Worm (Caenorhabditis elegans): Measurements from ENCODE around the gene cutl-1.
A peak's percentile ranks its signal among the peaks of the same experiment; 100 is the strongest.

Gene cutl-1

DNA sequence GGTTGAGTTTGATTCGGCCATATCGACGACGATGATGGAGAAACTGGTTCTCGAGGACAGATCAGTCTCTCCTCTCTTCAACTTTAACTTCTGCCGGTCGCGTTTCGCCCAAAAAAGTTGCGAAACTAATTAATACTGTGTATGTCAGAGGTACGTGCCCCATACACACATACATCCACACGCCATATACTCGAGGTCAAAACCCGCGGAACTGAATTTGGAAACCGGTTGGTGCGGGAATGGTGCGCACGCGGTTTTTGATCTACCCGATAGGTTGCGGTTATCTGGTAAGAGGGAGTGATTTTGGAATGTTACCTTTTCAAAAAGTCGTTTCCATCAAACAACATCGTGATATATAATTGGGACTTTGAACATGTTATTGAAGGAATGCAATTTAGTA, 25.7 kb downstream of the cutl-1 start, which contains the start of gene ifbp-1:
TSS of gene ifbp-1 (minus strand) at position 85 of the 400 bp plus-strand sequence.
- TF ChIP-seq hlh-1 (tag; optimal IDR thresholded peaks at IDR 0.05) = no peak
- no peak for TF ChIP-seq unc-39 (tag; optimal IDR thresholded peaks at IDR 0.05)
- no peak for TF ChIP-seq M03D4.4 (tag; optimal IDR thresholded peaks at IDR 0.05)
- TF ChIP-seq elt-1 (tag; optimal IDR thresholded peaks at IDR 0.05; ENCODE audit: borderline replicate concordance, insufficient read depth) = no peak
- TF ChIP-seq mep-1 (tag; optimal IDR thresholded peaks at IDR 0.05) = no peak
- TF ChIP-seq sem-2 (GFP tag; optimal IDR thresholded peaks at IDR 0.05) = no peak
- no peak for TF ChIP-seq nhr-12 (tag; optimal IDR thresholded peaks at IDR 0.05)
- TF ChIP-seq unc-62 (GFP tag; optimal IDR thresholded peaks at IDR 0.05) = no peak
- no peak for TF ChIP-seq drap-1 (GFP tag; optimal IDR thresholded peaks at IDR 0.05)
- TF ChIP-seq ham-2 (GFP tag; optimal IDR thresholded peaks at IDR 0.05) = no peak
- no peak for TF ChIP-seq snpc-4 (tag; optimal IDR thresholded peaks at IDR 0.05)
- TF ChIP-seq nhr-28 (tag; optimal IDR thresholded peaks at IDR 0.05) = no peak

DNA sequence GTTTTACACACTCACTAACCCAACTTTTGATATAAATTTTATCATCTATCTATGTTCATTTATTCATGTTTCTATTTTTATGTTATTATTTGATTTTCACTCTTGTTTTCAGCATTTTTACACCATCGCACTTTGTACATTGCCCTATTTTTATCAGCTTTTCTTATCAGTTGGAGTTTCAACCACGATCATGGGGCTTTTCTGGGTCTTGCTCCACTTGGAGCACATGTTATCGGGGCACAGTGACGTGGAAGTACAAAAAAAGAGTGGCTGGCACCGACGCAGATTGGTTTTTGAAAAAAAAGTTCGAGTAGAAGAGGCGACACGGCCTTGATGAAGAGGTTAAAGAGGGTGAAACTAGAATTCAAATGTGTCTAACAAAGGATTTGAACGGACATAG, 28.8 kb downstream of the cutl-1 start:
- TF ChIP-seq drap-1 (GFP tag; optimal IDR thresholded peaks at IDR 0.05) = no peak
- TF ChIP-seq bed-3 (GFP tag; optimal IDR thresholded peaks at IDR 0.05) = no peak
- no peak for TF ChIP-seq lin-13 (tag; optimal IDR thresholded peaks at IDR 0.05)
- no peak for TF ChIP-seq blmp-1 (tag; optimal IDR thresholded peaks at IDR 0.05)
- no peak for TF ChIP-seq unc-120 (tag; optimal IDR thresholded peaks at IDR 0.05; ENCODE audit: poor library complexity, severe bottlenecking)

DNA sequence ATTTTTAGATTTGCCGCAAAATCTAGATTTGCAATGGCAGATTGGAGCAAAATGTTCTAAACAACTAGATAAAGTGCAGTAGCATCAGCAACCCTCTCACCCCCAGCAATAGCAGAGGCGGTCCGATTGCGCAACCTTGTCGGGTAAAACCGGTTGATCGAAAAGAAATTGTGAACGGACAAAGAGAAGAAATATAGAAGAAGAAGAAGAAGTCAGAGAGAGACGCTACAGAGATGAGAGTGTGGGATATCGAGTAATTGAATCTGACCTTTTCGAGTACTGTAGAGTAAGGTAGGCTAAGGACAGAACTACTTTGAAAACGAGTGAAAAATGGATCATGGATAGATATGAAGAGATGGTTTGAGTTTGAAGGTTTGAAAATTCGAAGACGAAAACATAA, 30.1 kb downstream of the cutl-1 start:
- TF ChIP-seq nhr-12 (tag; optimal IDR thresholded peaks at IDR 0.05) (no peak), elt-3 (tag; optimal IDR thresholded peaks at IDR 0.05) (no peak), ztf-11 (tag; optimal IDR thresholded peaks at IDR 0.05) (no peak), zip-8 (tag; optimal IDR thresholded peaks at IDR 0.05) (peak; percentile 62), M03D4.4 (tag; optimal IDR thresholded peaks at IDR 0.05) (no peak), ces-1 (GFP tag; optimal IDR thresholded peaks at IDR 0.05) (no peak)

DNA sequence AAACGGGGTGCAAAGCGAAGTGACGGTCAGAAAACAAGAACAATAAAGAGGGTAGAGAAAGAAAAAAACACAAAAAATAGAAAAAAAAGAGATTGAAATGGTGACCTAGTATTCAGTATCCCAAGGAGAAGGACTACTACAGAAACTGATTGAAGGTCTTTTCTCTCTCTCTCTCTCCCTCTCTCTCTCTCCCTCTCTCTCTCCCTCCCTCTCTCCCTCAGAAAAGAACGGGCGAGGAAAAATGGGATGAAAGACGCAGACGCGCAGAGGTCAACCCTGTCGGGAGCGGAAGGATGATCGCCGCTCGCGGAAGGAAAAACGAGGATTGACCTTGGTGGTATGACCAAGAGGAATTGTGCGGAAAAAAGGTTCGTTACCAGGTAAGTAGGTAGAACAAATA, 31.4 kb downstream of the cutl-1 start:
- TF ChIP-seq elt-1 (tag; optimal IDR thresholded peaks at IDR 0.05; ENCODE audit: borderline replicate concordance, insufficient read depth) (no peak), unc-120 (tag; optimal IDR thresholded peaks at IDR 0.05; ENCODE audit: poor library complexity, severe bottlenecking) (peak; percentile 43)

DNA sequence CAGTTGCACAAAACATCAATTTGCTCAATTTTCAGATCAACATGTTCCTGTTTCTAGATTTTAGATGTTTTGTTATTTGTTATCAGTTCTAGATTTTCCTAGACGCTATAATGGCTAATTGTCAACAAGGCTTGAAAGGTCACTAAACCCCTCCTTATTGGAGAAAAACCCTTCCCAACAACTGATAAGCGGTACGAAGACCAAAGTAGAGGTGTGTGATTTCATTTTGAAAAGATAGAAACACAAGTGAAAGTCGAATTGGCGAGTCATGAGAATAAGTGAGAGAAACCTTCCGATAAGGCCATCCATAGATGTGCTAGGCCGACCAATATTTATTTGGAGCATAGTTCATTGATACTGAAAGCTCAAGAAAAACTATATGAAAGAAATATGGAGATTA, 32.3 kb downstream of the cutl-1 start:
- no peak for TF ChIP-seq nhr-28 (tag; optimal IDR thresholded peaks at IDR 0.05)
- TF ChIP-seq elt-3 (tag; optimal IDR thresholded peaks at IDR 0.05) = no peak
- TF ChIP-seq hlh-1 (tag; optimal IDR thresholded peaks at IDR 0.05) = no peak
- TF ChIP-seq flh-1 (GFP tag; optimal IDR thresholded peaks at IDR 0.05) = no peak
- TF ChIP-seq lsy-2 (tag; optimal IDR thresholded peaks at IDR 0.05) = no peak

DNA sequence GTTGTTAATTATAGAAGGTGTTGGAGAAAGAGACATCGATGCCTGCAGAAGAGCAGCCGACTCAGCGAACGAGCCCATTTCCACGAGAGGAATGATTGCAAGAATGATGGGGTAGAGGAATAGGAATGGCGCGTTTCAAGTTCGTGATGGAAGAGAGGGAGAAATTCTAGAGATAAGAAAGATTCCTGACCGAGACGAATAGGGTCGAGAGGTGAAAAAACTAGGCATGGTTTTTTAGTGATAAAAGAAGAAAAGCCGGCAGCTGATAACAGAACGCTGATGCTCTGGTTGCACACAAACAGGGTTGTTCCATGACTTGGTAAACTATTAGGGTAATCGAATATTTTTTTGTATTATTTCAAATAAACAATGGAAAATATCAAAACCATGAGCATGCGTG, 33.1 kb downstream of the cutl-1 start:
- TF ChIP-seq flh-1 (GFP tag; optimal IDR thresholded peaks at IDR 0.05) (no peak), sptf-1 (tag; optimal IDR thresholded peaks at IDR 0.05) (no peak), mab-5 (tag; optimal IDR thresholded peaks at IDR 0.05) (no peak), elt-1 (tag; optimal IDR thresholded peaks at IDR 0.05; ENCODE audit: borderline replicate concordance, insufficient read depth) (no peak), mep-1 (tag; optimal IDR thresholded peaks at IDR 0.05) (no peak), nhr-12 (tag; optimal IDR thresholded peaks at IDR 0.05) (no peak), ceh-83 (GFP tag; optimal IDR thresholded peaks at IDR 0.05) (no peak), lin-13 (tag; optimal IDR thresholded peaks at IDR 0.05) (no peak), drap-1 (GFP tag; optimal IDR thresholded peaks at IDR 0.05) (no peak), unc-120 (tag; optimal IDR thresholded peaks at IDR 0.05; ENCODE audit: poor library complexity, severe bottlenecking) (no peak)

DNA sequence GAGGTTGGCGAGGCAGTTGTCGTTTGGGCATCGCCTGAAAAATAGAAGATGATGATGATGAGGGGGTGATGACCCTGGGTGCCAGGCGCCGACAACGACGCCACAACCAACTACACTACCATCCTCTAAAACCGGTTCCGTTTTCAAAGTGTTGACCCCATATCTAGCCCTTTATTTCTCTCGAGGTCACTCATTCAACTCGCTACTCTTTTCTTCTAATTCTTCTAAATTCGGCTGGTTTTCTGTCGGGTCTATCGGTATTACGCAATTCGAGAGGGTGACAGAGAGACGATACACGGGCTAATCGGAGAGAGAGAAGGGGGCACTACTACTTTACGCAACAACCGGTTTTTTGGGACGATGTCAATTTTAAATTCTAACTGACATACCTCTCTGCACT, 34.6 kb downstream of the cutl-1 start:
- TF ChIP-seq zip-8 (tag; optimal IDR thresholded peaks at IDR 0.05) (peak; percentile 86), sem-2 (GFP tag; optimal IDR thresholded peaks at IDR 0.05) (no peak), unc-62 (GFP tag; optimal IDR thresholded peaks at IDR 0.05) (peak; percentile 7), nhr-2 (tag; optimal IDR thresholded peaks at IDR 0.05) (peak; percentile 20)

DNA sequence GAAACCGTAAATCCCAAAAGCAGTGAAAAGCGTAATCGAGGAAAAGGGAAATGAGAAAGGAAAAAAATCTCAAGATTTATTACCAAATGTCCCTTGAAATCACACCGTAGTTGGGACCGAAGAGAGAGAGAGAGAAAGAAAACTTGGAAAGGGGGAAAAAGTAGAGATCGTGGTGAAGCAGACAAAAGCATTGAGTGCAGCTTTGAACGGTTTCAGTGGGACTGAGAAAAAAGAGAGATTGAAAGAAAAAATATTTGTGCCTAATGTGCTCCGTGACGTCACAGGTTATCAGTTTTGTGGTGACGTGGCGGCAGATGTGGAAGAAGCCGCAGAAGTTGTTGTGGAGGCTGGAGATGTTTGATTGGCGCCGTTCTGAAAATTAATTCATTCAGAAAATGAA, 35.6 kb downstream of the cutl-1 start:
- TF ChIP-seq ceh-83 (GFP tag; optimal IDR thresholded peaks at IDR 0.05) (no peak), elt-1 (tag; optimal IDR thresholded peaks at IDR 0.05; ENCODE audit: borderline replicate concordance, insufficient read depth) (no peak), bed-3 (GFP tag; optimal IDR thresholded peaks at IDR 0.05) (no peak), ceh-39 (tag; optimal IDR thresholded peaks at IDR 0.05) (no peak), zip-8 (tag; optimal IDR thresholded peaks at IDR 0.05) (no peak), mls-2 (tag; optimal IDR thresholded peaks at IDR 0.05) (no peak), flh-1 (GFP tag; optimal IDR thresholded peaks at IDR 0.05) (no peak), unc-120 (tag; optimal IDR thresholded peaks at IDR 0.05; ENCODE audit: poor library complexity, severe bottlenecking) (no peak), cnd-1 (tag; optimal IDR thresholded peaks at IDR 0.05) (no peak), sem-2 (GFP tag; optimal IDR thresholded peaks at IDR 0.05) (no peak), nhr-237 (tag; optimal IDR thresholded peaks at IDR 0.05) (no peak), nhr-2 (tag; optimal IDR thresholded peaks at IDR 0.05) (no peak), mab-5 (tag; optimal IDR thresholded peaks at IDR 0.05) (no peak), lin-13 (tag; optimal IDR thresholded peaks at IDR 0.05) (no peak), nhr-76 (tag; optimal IDR thresholded peaks at IDR 0.05) (no peak)

Data from whole organism, mixed stage, embryonic.